Worm (Caenorhabditis elegans) whole organism, early embryonic: ENCODE results near the gene Y48B6A.10.

Source experiments
- B0310.2 ChIP-seq: sonication (generic microtip); optimal IDR thresholded peaks from 2 replicates; lab custom pipeline; 2016; ENCODE audit warnings: mild to moderate bottlenecking, missing genetic modification characterization, missing compliant biosample characterization
- F13C5.2 ChIP-seq: sonication (generic microtip); optimal IDR thresholded peaks from 2 replicates; lab custom pipeline; 2017; ENCODE audit warnings: mild to moderate bottlenecking, missing genetic modification characterization, inconsistent platforms, missing compliant biosample characterization
- aly-1 ChIP-seq: sonication (generic microtip); optimal IDR thresholded peaks from 2 replicates; lab custom pipeline; 2016; ENCODE audit warnings: missing genetic modification characterization, missing compliant biosample characterization
- ama-1 ChIP-seq: fragments of 150-350 bp; optimal IDR thresholded peaks from 2 replicates; lab custom pipeline; 2014
- ceh-13 ChIP-seq: fragments of 200-800 bp; sonication (Bioruptor generic); optimal IDR thresholded peaks from 2 replicates; lab custom pipeline; 2018; ENCODE audit warnings: mild to moderate bottlenecking, missing genetic modification characterization, missing compliant biosample characterization
- ceh-36 ChIP-seq: sonication (generic microtip); optimal IDR thresholded peaks from 2 replicates; lab custom pipeline; 2016; ENCODE audit warnings: missing genetic modification characterization, inconsistent platforms, missing compliant biosample characterization
- ets-7 ChIP-seq: sonication (generic microtip); optimal IDR thresholded peaks from 2 replicates; lab custom pipeline; 2016; ENCODE audit warnings: missing genotype, missing genetic modification characterization, missing compliant biosample characterization
- flt-1 ChIP-seq: fragments of 200-800 bp; sonication (Bioruptor generic); IDR thresholded peaks from 2 replicates; pipeline ENCODE4 v1.3.6; 2022; ENCODE audit warnings: missing genetic modification characterization, missing compliant biosample characterization
- hmbx-1 ChIP-seq: sonication (generic microtip); optimal IDR thresholded peaks from 2 replicates; lab custom pipeline; 2016; ENCODE audit warnings: mild to moderate bottlenecking, missing genetic modification characterization, missing compliant biosample characterization
- hmg-4 ChIP-seq: fragments of 200-800 bp; sonication (Bioruptor generic); optimal IDR thresholded peaks from 2 replicates; lab custom pipeline; 2018; ENCODE audit warnings: mild to moderate bottlenecking, missing genetic modification characterization, missing compliant biosample characterization
- hnd-1 ChIP-seq: sonication (generic microtip); optimal IDR thresholded peaks from 2 replicates; lab custom pipeline; 2016; ENCODE audit warnings: missing genetic modification characterization, missing compliant biosample characterization
- pes-1 ChIP-seq: fragments of 200-800 bp; sonication (Bioruptor generic); IDR thresholded peaks from 2 replicates; pipeline ENCODE4 v1.3.6; 2022; ENCODE audit warnings: missing genetic modification reagents, missing genetic modification characterization, missing compliant biosample characterization
- scrt-1 ChIP-seq: fragments of 200-800 bp; sonication (Bioruptor generic); IDR thresholded peaks from 2 replicates; pipeline ENCODE4 v1.3.6; 2022; ENCODE audit warnings: missing genetic modification characterization, missing compliant biosample characterization
- sea-1 ChIP-seq: fragments of 200-800 bp; sonication (Bioruptor generic); conservative IDR thresholded peaks from 2 replicates; pipeline ENCODE4 v1.3.6; 2022; ENCODE audit warnings: missing genetic modification characterization, missing compliant biosample characterization
- tbx-11 ChIP-seq: fragments of 200-800 bp; sonication (Bioruptor generic); IDR thresholded peaks from 2 replicates; pipeline ENCODE4 v1.3.6; 2022; ENCODE audit warnings: missing genetic modification characterization, missing compliant biosample characterization
- tbx-37 ChIP-seq: fragments of 200-800 bp; sonication (Bioruptor generic); conservative IDR thresholded peaks from 2 replicates; pipeline ENCODE4 v1.3.6; 2022; ENCODE audit warnings: missing genetic modification reagents, missing genetic modification characterization, missing compliant biosample characterization
- tra-4 ChIP-seq: sonication (generic microtip); optimal IDR thresholded peaks from 2 replicates; lab custom pipeline; 2017; ENCODE audit warnings: missing genetic modification characterization, missing compliant biosample characterization

Y48B6A.10 gene

DNA sequence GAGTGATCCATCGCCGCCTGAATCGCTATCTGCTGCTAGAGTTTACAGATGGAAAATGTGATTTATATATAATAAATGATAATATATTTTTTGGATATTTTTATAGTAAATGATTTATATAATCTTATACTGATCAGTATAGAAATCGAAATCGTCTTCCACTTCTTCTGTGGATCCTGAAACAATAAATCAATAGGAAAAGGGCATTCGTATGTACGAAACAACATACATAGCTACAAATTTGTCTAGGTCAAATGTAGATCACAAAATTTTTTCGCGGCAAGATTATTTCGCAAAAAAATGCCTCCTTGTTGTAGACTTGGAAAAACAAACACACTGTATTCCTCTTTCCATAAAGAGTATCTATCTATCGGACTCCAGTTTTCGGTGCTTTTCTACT, at the start of gene Y48B6A.10:
TSS of gene Y48B6A.10 (plus strand) at position 301 of the 400 bp plus-strand sequence.
- TF ChIP-seq F13C5.2 (no peak), ceh-13 (GFP tag; lab: Kevin White, UChicago) (no peak), B0310.2 (tag; lab: Kevin White, UChicago) (no peak), scrt-1 (GFP tag; lab: Robert Waterston, UW) (no peak), tbx-11 (GFP tag; lab: Robert Waterston, UW) (no peak), tra-4 (tag; lab: Kevin White, UChicago) (no peak), hnd-1 (tag; lab: Kevin White, UChicago) (no peak), ets-7 (no peak), pes-1 (GFP tag; lab: Robert Waterston, UW) (no peak), ama-1 (lab: Kevin White, UChicago) (no peak), flt-1 (GFP tag; lab: Robert Waterston, UW) (no peak), hmg-4 (no peak), hmbx-1 (tag; lab: Kevin White, UChicago) (no peak), ceh-36 (tag; lab: Kevin White, UChicago) (no peak), sea-1 (GFP tag; lab: Robert Waterston, UW) (no peak), aly-1 (no peak), tbx-37 (GFP tag; lab: Robert Waterston, UW) (no peak)

DNA sequence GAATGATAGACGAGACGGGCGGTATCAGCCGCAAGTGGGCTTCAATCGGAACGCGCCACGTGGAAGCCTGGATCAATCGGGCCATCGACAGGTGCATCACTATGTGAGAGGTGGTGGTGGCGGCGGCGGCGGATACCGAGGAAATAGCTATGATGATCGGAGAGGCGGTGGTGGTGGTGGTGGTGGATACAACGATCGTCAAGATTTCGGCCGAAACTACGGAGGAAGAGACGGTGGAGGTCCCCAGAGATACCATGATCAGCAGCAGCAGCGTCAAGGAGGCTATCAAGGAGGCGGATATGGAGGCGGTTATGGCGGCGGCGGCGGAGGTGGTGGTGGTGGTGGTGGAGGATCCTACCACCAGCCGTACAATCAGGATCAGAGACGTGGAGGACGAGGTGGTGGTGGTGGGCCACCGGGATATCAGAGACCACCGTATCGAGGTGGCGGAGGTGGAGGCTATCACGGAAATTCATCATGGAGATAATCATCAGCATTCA, 48.7 kb upstream of the Y48B6A.10 start:
- TF ChIP-seq pes-1 (GFP tag; lab: Robert Waterston, UW) (no peak), scrt-1 (GFP tag; lab: Robert Waterston, UW) (0 out of 2 replicates have a peak, but pooled peaks have one; percentile 56), sea-1 (GFP tag; lab: Robert Waterston, UW) (no peak), ets-7 (no peak), hnd-1 (tag; lab: Kevin White, UChicago) (no peak)

DNA sequence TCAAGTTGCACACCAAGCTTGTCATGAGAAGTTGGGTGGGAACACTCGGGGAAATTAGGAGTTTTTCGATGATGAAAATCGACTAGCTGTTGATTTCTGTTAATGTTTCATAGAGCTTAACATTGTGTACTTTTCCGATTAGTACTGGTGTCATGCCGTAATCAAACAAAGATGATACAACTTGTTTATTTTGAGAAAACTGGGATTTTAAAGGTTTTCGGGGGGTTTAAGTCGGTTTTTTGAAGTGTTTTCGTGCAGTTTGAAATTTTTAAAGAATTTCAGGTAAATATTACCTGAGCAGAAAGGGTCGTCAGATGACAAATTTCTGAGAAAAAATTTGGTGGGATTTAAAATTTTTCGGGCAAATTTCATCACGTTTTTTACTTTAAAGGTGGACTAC, 42.7 kb upstream of the Y48B6A.10 start, which contains the start of gene eat-2:
TSS of gene eat-2 (minus strand) at position 101 of the 400 bp plus-strand sequence.
- no peak for TF ChIP-seq flt-1 (GFP tag; lab: Robert Waterston, UW)
- TF ChIP-seq hnd-1 (tag; lab: Kevin White, UChicago): no peak
- no peak for TF ChIP-seq pes-1 (GFP tag; lab: Robert Waterston, UW)
- no peak for TF ChIP-seq F13C5.2
- TF ChIP-seq ceh-36 (tag; lab: Kevin White, UChicago): no peak
- no peak for TF ChIP-seq tbx-37 (GFP tag; lab: Robert Waterston, UW)
- no peak for TF ChIP-seq hmbx-1 (tag; lab: Kevin White, UChicago)
- no peak for TF ChIP-seq tra-4 (tag; lab: Kevin White, UChicago)
- TF ChIP-seq tbx-11 (GFP tag; lab: Robert Waterston, UW): no peak
- no peak for TF ChIP-seq sea-1 (GFP tag; lab: Robert Waterston, UW)
- no peak for TF ChIP-seq hmg-4
- TF ChIP-seq ets-7: no peak
- no peak for TF ChIP-seq B0310.2 (tag; lab: Kevin White, UChicago)
- TF ChIP-seq ama-1 (lab: Kevin White, UChicago): no peak
- no peak for TF ChIP-seq scrt-1 (GFP tag; lab: Robert Waterston, UW)
- TF ChIP-seq aly-1: no peak
- no peak for TF ChIP-seq ceh-13 (GFP tag; lab: Kevin White, UChicago)

DNA sequence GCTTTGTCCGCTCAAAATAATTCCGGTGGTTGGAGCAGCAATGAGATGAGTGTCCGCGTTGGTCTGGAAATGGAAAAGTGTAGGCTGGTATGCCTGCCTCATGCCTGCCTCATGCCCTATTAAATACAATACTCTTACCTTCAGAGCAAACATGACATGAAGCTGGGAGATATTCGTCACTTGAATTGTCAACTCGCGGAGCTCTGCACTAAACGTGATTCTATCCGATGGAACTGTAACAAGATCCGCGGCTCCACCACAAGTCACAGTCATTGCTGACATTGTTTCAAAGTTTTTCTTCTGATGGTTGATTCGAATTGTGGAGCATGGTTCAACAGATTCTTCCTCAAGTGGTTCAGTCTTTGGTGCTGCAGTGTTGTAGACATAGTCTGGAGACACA, 41.0 kb upstream of the Y48B6A.10 start:
- TF ChIP-seq ceh-13 (GFP tag; lab: Kevin White, UChicago) (no peak), hnd-1 (tag; lab: Kevin White, UChicago) (no peak), scrt-1 (GFP tag; lab: Robert Waterston, UW) (no peak), pes-1 (GFP tag; lab: Robert Waterston, UW) (no peak), ama-1 (lab: Kevin White, UChicago) (no peak), hmbx-1 (tag; lab: Kevin White, UChicago) (no peak), B0310.2 (tag; lab: Kevin White, UChicago) (no peak)

DNA sequence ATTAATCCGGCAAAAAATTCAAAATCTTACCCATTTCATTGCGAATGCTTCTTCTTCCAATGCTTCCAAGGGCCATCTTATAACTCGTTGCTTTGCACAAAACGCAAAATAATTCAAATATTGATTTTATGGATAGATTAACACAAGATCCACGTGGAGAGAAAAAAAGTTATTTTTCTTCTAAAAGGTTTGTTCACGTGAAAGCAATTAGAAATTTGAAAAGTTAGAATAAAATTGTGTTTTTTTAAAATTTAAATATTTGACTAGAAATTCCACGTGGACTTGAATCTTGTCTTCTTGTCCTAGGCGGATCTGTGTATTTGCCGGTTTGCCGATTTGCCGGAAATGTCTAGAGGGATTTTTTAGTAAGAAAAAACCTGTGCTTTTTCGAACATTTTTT, 39.1 kb upstream of the Y48B6A.10 start, which contains the start of gene Y48B6A.5:
TSS of gene Y48B6A.5 (minus strand) at position 101 of the 400 bp plus-strand sequence.
- TF ChIP-seq sea-1 (GFP tag; lab: Robert Waterston, UW): no peak
- TF ChIP-seq hmbx-1 (tag; lab: Kevin White, UChicago): no peak
- no peak for TF ChIP-seq hmg-4
- no peak for TF ChIP-seq tbx-37 (GFP tag; lab: Robert Waterston, UW)
- TF ChIP-seq tbx-11 (GFP tag; lab: Robert Waterston, UW): no peak
- TF ChIP-seq F13C5.2: no peak

DNA sequence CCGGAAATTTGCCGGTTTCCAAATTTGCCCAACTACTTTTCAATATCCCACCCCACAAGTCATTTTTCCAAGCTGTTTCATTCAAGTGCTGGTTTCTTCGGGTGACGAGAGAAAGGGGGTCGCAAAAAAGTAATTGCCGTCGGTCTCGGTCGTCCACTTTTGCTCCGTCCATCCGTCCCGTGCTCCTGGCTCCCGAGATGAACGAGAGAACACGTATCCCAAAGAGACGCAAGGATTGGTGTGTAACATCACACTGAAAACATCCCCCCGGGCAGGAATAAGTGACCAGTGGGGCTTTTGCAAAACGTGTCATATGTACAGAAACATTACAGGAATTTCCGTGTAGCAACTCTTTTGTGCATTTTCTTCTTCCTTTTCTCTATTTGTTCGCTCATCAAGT, 37.6 kb upstream of the Y48B6A.10 start:
- TF ChIP-seq hnd-1 (tag; lab: Kevin White, UChicago): no peak
- TF ChIP-seq flt-1 (GFP tag; lab: Robert Waterston, UW): no peak
- TF ChIP-seq pes-1 (GFP tag; lab: Robert Waterston, UW): no peak
- no peak for TF ChIP-seq hmbx-1 (tag; lab: Kevin White, UChicago)
- TF ChIP-seq aly-1: no peak
- TF ChIP-seq B0310.2 (tag; lab: Kevin White, UChicago): no peak
- TF ChIP-seq ceh-13 (GFP tag; lab: Kevin White, UChicago): no peak
- no peak for TF ChIP-seq F13C5.2
- no peak for TF ChIP-seq ets-7
- no peak for TF ChIP-seq ceh-36 (tag; lab: Kevin White, UChicago)
- TF ChIP-seq sea-1 (GFP tag; lab: Robert Waterston, UW): no peak
- no peak for TF ChIP-seq ama-1 (lab: Kevin White, UChicago)
- no peak for TF ChIP-seq tbx-11 (GFP tag; lab: Robert Waterston, UW)
- no peak for TF ChIP-seq tbx-37 (GFP tag; lab: Robert Waterston, UW)

DNA sequence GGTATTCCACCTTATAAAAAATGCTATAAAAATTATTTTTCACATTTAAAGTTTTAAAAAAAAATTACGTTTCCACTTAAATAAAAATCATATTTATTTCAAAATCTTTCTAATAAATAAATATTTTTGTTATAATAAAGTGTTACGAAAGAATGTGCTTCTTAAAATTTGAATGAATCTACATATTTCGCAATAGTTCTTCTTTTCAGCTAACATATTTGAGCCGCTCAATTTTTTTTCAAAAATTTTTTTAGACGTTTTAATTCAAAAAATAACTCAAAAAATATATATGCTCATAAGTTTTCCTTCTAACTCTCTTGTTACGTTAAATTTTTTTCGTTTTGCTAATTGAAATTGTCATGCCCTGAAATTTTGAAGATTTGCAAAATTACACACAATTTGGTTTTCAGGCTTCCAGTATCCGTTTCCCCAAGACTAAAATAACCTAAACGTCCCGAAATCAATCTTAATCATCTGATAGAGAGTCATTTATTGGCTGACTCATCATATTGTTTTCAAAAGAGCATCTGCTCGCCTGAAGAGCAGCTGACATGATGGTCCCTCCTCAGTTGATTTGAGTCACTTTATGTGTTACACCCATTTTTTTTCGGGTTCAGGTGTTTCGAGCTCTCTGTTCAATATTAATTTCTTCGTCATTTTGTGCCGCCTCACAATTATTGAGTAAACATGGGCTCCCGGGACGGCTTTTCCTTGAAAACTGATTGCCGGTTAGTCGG, 35.8 kb upstream of the Y48B6A.10 start, which contains the start of gene efhd-1:
TSS of gene efhd-1 (plus strand) at position 582 of the 737 bp plus-strand sequence.
- TF ChIP-seq F13C5.2: no peak
- TF ChIP-seq sea-1 (GFP tag; lab: Robert Waterston, UW): no peak
- TF ChIP-seq hmg-4: no peak
- no peak for TF ChIP-seq ceh-36 (tag; lab: Kevin White, UChicago)
- no peak for TF ChIP-seq tra-4 (tag; lab: Kevin White, UChicago)
- TF ChIP-seq hmbx-1 (tag; lab: Kevin White, UChicago): no peak
- no peak for TF ChIP-seq flt-1 (GFP tag; lab: Robert Waterston, UW)
- no peak for TF ChIP-seq aly-1
- no peak for TF ChIP-seq tbx-11 (GFP tag; lab: Robert Waterston, UW)
- TF ChIP-seq pes-1 (GFP tag; lab: Robert Waterston, UW): no peak
- no peak for TF ChIP-seq ceh-13 (GFP tag; lab: Kevin White, UChicago)
- TF ChIP-seq hnd-1 (tag; lab: Kevin White, UChicago): no peak
- TF ChIP-seq ets-7: no peak
